Worm (Caenorhabditis elegans) whole organism, L1 larva: ENCODE data around the gene dod-24.

Source experiments
- blmp-1 ChIP-seq: fragments of 150-350 bp; optimal IDR thresholded peaks from 2 replicates; lab custom pipeline; 2014; ENCODE audit warnings: missing biosample characterization, missing genetic modification characterization
- dsc-1 ChIP-seq: sonication (generic microtip); optimal IDR thresholded peaks from 2 replicates; lab custom pipeline; 2016; ENCODE audit warnings: mild to moderate bottlenecking, missing genetic modification characterization, missing compliant biosample characterization
- lin-39 ChIP-seq: fragments of 150-350 bp; optimal IDR thresholded peaks from 2 replicates; lab custom pipeline; 2014; ENCODE audit warnings: missing biosample characterization, missing genetic modification reagents, missing genetic modification characterization
- nhr-77 ChIP-seq: fragments of 150-350 bp; optimal IDR thresholded peaks from 2 replicates; lab custom pipeline; 2014; ENCODE audit warnings: missing biosample characterization, missing genetic modification characterization
- tbx-2 ChIP-seq: sonication (generic microtip); optimal IDR thresholded peaks from 2 replicates; lab custom pipeline; 2016; ENCODE audit warnings: missing genetic modification characterization, missing compliant biosample characterization
- unc-130 ChIP-seq: fragments of 150-350 bp; optimal IDR thresholded peaks from 2 replicates; lab custom pipeline; 2017; ENCODE audit warnings: missing biosample characterization, missing genetic modification characterization, inconsistent platforms
- unc-62 ChIP-seq: fragments of 150-350 bp; optimal IDR thresholded peaks from 2 replicates; lab custom pipeline; 2014; ENCODE audit warnings: missing biosample characterization, missing genetic modification reagents, missing genetic modification characterization
- zag-1 ChIP-seq: fragments of 150-350 bp; optimal IDR thresholded peaks from 2 replicates; lab custom pipeline; 2014; ENCODE audit warnings: missing biosample characterization, missing genetic modification characterization

DNA sequence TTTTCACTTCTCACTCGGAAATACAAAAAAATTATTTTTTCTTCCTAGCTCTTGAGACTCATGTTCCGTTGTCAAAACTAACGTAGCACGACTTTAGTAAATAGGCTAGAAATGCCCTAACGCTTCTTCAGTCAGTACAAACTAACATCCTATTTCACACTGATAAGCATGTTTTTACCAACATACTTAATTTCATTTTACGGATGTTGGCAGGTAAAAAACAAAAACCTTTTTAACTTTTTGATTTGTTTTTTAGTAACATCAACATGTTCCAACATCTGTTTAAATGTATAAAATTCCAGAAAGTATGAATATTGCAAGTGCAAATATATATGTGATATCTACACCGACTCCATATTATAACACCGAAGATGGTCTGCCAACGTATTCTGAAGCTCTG, 40.9 kb downstream of the dod-24 start, which contains the start of gene K08D8.10:
- no peak for TF ChIP-seq dsc-1
- no peak for TF ChIP-seq lin-39 (tag; lab: Kevin White, UChicago)
- TF ChIP-seq unc-62 (GFP tag; lab: Kevin White, UChicago), result no peak
- TF ChIP-seq blmp-1, result no peak
- no peak for TF ChIP-seq nhr-77 (tag; lab: Kevin White, UChicago)
- no peak for TF ChIP-seq tbx-2 (tag; lab: Kevin White, UChicago)
- no peak for TF ChIP-seq zag-1 (tag; lab: Kevin White, UChicago)
- TF ChIP-seq unc-130 (tag; lab: Kevin White, UChicago), result no peak
